Fruit fly (Drosophila melanogaster) whole organism, embryonic: ENCODE results near the gene Lamtor5.
A peak's percentile ranks its signal among the peaks of the same experiment; 100 is the strongest.

Experiments used
- B-H2 ChIP-seq: fragments of 200-800 bp; sonication (Bioruptor generic); optimal IDR thresholded peaks from 2 replicates; lab custom pipeline; 2018; ENCODE audit warnings: missing biosample characterization, mild to moderate bottlenecking, missing genetic modification characterization
- Bgb ChIP-seq: fragments of 200-800 bp; sonication (Bioruptor generic); IDR thresholded peaks from 2 replicates; pipeline ENCODE4 v1.3.6; 2022; ENCODE audit warnings: missing biosample characterization, missing genetic modification characterization; ENCODE audit not compliant: partially characterized antibody
- CG10979 ChIP-seq: fragments of 200-800 bp; sonication (Bioruptor generic); optimal IDR thresholded peaks from 2 replicates; lab custom pipeline; 2018; ENCODE audit warnings: missing biosample characterization, mild to moderate bottlenecking, missing genetic modification characterization, moderate library complexity
- CG11695 ChIP-seq: fragments of 200-800 bp; sonication (Bioruptor generic); IDR thresholded peaks from 3 replicates; pipeline ENCODE4 v1.3.6; 2022; ENCODE audit warnings: missing biosample characterization, missing genetic modification characterization
- CG12744 ChIP-seq: fragments of 200-800 bp; sonication (Bioruptor generic); optimal IDR thresholded peaks from 2 replicates; lab custom pipeline; 2016; ENCODE audit warnings: missing biosample characterization, missing genetic modification characterization
- CG16813 ChIP-seq: fragments of 200-800 bp; sonication (Bioruptor generic); IDR thresholded peaks from 3 replicates; pipeline ENCODE4 v1.3.6; 2022; ENCODE audit warnings: missing biosample characterization, missing genetic modification characterization; ENCODE audit not compliant: partially characterized antibody
- CG17359 ChIP-seq: fragments of 200-800 bp; sonication (Bioruptor generic); optimal IDR thresholded peaks from 3 replicates; lab custom pipeline; 2018; ENCODE audit warnings: missing biosample characterization, mild to moderate bottlenecking, missing genetic modification characterization, moderate library complexity
- CG17802 ChIP-seq: fragments of 200-800 bp; sonication (Bioruptor generic); optimal IDR thresholded peaks from 2 replicates; lab custom pipeline; 2018; ENCODE audit warnings: missing biosample characterization, mild to moderate bottlenecking, missing genetic modification characterization, moderate library complexity
- CG18476 ChIP-seq: fragments of 200-800 bp; sonication (Bioruptor generic); optimal IDR thresholded peaks from 2 replicates; lab custom pipeline; 2016; ENCODE audit warnings: missing biosample characterization, mild to moderate bottlenecking, missing genetic modification characterization
- CG31365 ChIP-seq: fragments of 200-800 bp; sonication (Bioruptor generic); optimal IDR thresholded peaks from 2 replicates; lab custom pipeline; 2018; ENCODE audit warnings: missing biosample characterization, mild to moderate bottlenecking, missing genetic modification characterization
- CG3163 ChIP-seq: fragments of 200-800 bp; sonication (Bioruptor generic); optimal IDR thresholded peaks from 3 replicates; lab custom pipeline; 2016; ENCODE audit warnings: missing biosample characterization, missing genetic modification characterization
- CG32772 ChIP-seq: fragments of 200-800 bp; sonication (Bioruptor generic); IDR thresholded peaks from 2 replicates; pipeline ENCODE4 v1.3.6; 2022; ENCODE audit warnings: missing biosample characterization, missing genetic modification characterization
- CG34224 ChIP-seq: fragments of 200-800 bp; sonication (Bioruptor generic); IDR thresholded peaks from 3 replicates; pipeline ENCODE4 v1.3.6; 2022; ENCODE audit warnings: missing biosample characterization, missing genetic modification characterization; ENCODE audit not compliant: partially characterized antibody
- CG4282 ChIP-seq: fragments of 200-800 bp; sonication (Bioruptor generic); optimal IDR thresholded peaks from 2 replicates; lab custom pipeline; 2016; ENCODE audit warnings: missing biosample characterization, missing genetic modification characterization
- CG4328 ChIP-seq: fragments of 200-800 bp; sonication (Bioruptor generic); optimal IDR thresholded peaks from 3 replicates; lab custom pipeline; 2017; ENCODE audit warnings: missing biosample characterization, missing genetic modification reagents, missing genetic modification characterization
- CG4854 ChIP-seq: fragments of 200-800 bp; sonication (Bioruptor generic); optimal IDR thresholded peaks from 2 replicates; lab custom pipeline; 2016; ENCODE audit warnings: missing biosample characterization, missing genetic modification characterization, inconsistent platforms
- CG6654 ChIP-seq: fragments of 200-800 bp; sonication (Bioruptor generic); optimal IDR thresholded peaks from 2 replicates; lab custom pipeline; 2017; ENCODE audit warnings: missing biosample characterization, mild to moderate bottlenecking, missing genetic modification characterization
- CG6689 ChIP-seq: fragments of 200-800 bp; sonication (Bioruptor generic); IDR thresholded peaks from 2 replicates; pipeline ENCODE4 v1.3.6; 2022; ENCODE audit warnings: missing biosample characterization, missing genetic modification characterization
- CG7786 ChIP-seq: fragments of 200-800 bp; sonication (Bioruptor generic); optimal IDR thresholded peaks from 2 replicates; lab custom pipeline; 2016; ENCODE audit warnings: missing biosample characterization, missing genetic modification characterization
- CG9437 ChIP-seq: fragments of 200-800 bp; sonication (Bioruptor generic); optimal IDR thresholded peaks from 2 replicates; lab custom pipeline; 2018; ENCODE audit warnings: missing biosample characterization, mild to moderate bottlenecking, missing genetic modification characterization
- CG9797 ChIP-seq: fragments of 200-800 bp; sonication (Bioruptor generic); optimal IDR thresholded peaks from 3 replicates; lab custom pipeline; 2018; ENCODE audit warnings: missing biosample characterization, mild to moderate bottlenecking, missing genetic modification characterization
- CG9817 ChIP-seq: fragments of 200-800 bp; sonication (Bioruptor generic); optimal IDR thresholded peaks from 2 replicates; lab custom pipeline; 2018; ENCODE audit warnings: missing biosample characterization, mild to moderate bottlenecking, missing genetic modification characterization, moderate library complexity
- CkIIα-i1 ChIP-seq: fragments of 200-800 bp; sonication (Bioruptor generic); IDR thresholded peaks from 2 replicates; pipeline ENCODE4 v1.3.6; 2022; ENCODE audit warnings: missing biosample characterization, missing genetic modification characterization
- Dbx ChIP-seq: fragments of 200-800 bp; sonication (Bioruptor generic); IDR thresholded peaks from 3 replicates; pipeline ENCODE4 v1.3.6; 2022; ENCODE audit warnings: missing biosample characterization, missing genetic modification characterization
- Dp ChIP-seq: fragments of 200-800 bp; sonication (Bioruptor generic); optimal IDR thresholded peaks from 2 replicates; lab custom pipeline; 2018; ENCODE audit warnings: missing biosample characterization, mild to moderate bottlenecking, missing genetic modification characterization, moderate library complexity
- Fer1 ChIP-seq: fragments of 200-800 bp; sonication (Bioruptor generic); optimal IDR thresholded peaks from 2 replicates; lab custom pipeline; 2017; ENCODE audit warnings: missing biosample characterization, mild to moderate bottlenecking, missing genetic modification characterization
- HmgD ChIP-seq: fragments of 200-800 bp; sonication (Bioruptor generic); optimal IDR thresholded peaks from 3 replicates; lab custom pipeline; 2016; ENCODE audit warnings: missing biosample characterization, missing genetic modification characterization
- Hmr ChIP-seq: fragments of 200-800 bp; sonication (Bioruptor generic); optimal IDR thresholded peaks from 3 replicates; lab custom pipeline; 2017; ENCODE audit warnings: mild to moderate bottlenecking, missing biosample characterization, missing genetic modification reagents, missing genetic modification characterization
- Lhr ChIP-seq: fragments of 200-800 bp; sonication (Bioruptor generic); optimal IDR thresholded peaks from 3 replicates; lab custom pipeline; 2017; ENCODE audit warnings: mild to moderate bottlenecking, missing biosample characterization, missing genetic modification reagents, missing genetic modification characterization
- Med ChIP-seq: fragments of 200-800 bp; sonication (Bioruptor generic); peaks from one replicate; lab custom pipeline; 2016; ENCODE audit warnings: missing biosample characterization, missing genetic modification characterization, mild to moderate bottlenecking, inconsistent platforms, moderate library complexity
- NK7.1 ChIP-seq: fragments of 200-800 bp; sonication (Bioruptor generic); optimal IDR thresholded peaks from 3 replicates; lab custom pipeline; 2016; ENCODE audit warnings: missing biosample characterization, missing genetic modification characterization
- Nf-YB ChIP-seq: fragments of 200-800 bp; sonication (Bioruptor generic); optimal IDR thresholded peaks from 3 replicates; lab custom pipeline; 2019; ENCODE audit warnings: missing biosample characterization, mild to moderate bottlenecking, missing genetic modification characterization, moderate library complexity
- Poxn ChIP-seq: fragments of 200-800 bp; sonication (Bioruptor generic); IDR thresholded peaks from 2 replicates; pipeline ENCODE4 v1.3.6; 2022; ENCODE audit warnings: missing biosample characterization, missing genetic modification characterization
- Ravus ChIP-seq: fragments of 200-800 bp; sonication (Bioruptor generic); IDR thresholded peaks from 2 replicates; pipeline ENCODE4 v1.3.6; 2022; ENCODE audit warnings: missing biosample characterization, missing genetic modification characterization
- Sry-β ChIP-seq: fragments of 200-800 bp; sonication (Bioruptor generic); optimal IDR thresholded peaks from 2 replicates; lab custom pipeline; 2018; ENCODE audit warnings: missing biosample characterization, mild to moderate bottlenecking, missing genetic modification characterization, moderate library complexity
- Vsx1 ChIP-seq: fragments of 200-800 bp; sonication (Bioruptor generic); optimal IDR thresholded peaks from 2 replicates; lab custom pipeline; 2017; ENCODE audit warnings: missing biosample characterization, mild to moderate bottlenecking, missing genetic modification characterization, missing genetic modification reagents
- ato ChIP-seq: fragments of 200-800 bp; sonication (Bioruptor generic); IDR thresholded peaks from 2 replicates; pipeline ENCODE4 v1.3.6; 2022; ENCODE audit warnings: missing biosample characterization, missing genetic modification characterization; ENCODE audit not compliant: partially characterized antibody
- disco-r ChIP-seq: fragments of 200-800 bp; sonication (Bioruptor generic); optimal IDR thresholded peaks from 2 replicates; lab custom pipeline; 2016; ENCODE audit warnings: missing biosample characterization, missing genetic modification characterization
- ems ChIP-seq: fragments of 200-800 bp; sonication (Bioruptor generic); optimal IDR thresholded peaks from 3 replicates; lab custom pipeline; 2016; ENCODE audit warnings: missing biosample characterization, missing genetic modification characterization
- exex ChIP-seq: fragments of 200-800 bp; sonication (Bioruptor generic); optimal IDR thresholded peaks from 4 replicates; lab custom pipeline; 2018; ENCODE audit warnings: missing biosample characterization, mild to moderate bottlenecking, missing genetic modification characterization, moderate library complexity
- gem ChIP-seq: fragments of 200-800 bp; sonication (Bioruptor generic); optimal IDR thresholded peaks from 2 replicates; lab custom pipeline; 2019; ENCODE audit warnings: missing biosample characterization, mild to moderate bottlenecking, missing genetic modification characterization, moderate library complexity
- hkb ChIP-seq, 2 experiments: fragments of 200-800 bp in 1 of 2; fragments of >200 bp in 1 of 2; sonication (Bioruptor generic) in 1 of 2; IDR thresholded peaks in 1 of 2; optimal IDR thresholded peaks in 1 of 2; 2 replicates each; pipeline versions ENCODE4 v1.3.6 to Lab custom; 2017 to 2022; ENCODE audit warnings: missing biosample characterization in 1 of 2, missing genetic modification characterization in 1 of 2
- nmo ChIP-seq: fragments of 200-800 bp; sonication (Bioruptor generic); optimal IDR thresholded peaks from 2 replicates; lab custom pipeline; 2018; ENCODE audit warnings: missing biosample characterization, mild to moderate bottlenecking, missing genetic modification characterization, moderate library complexity
- pzg ChIP-seq: fragments of 200-800 bp; sonication (Bioruptor generic); optimal IDR thresholded peaks from 3 replicates; lab custom pipeline; 2018; ENCODE audit warnings: missing biosample characterization, mild to moderate bottlenecking, missing genetic modification characterization, moderate library complexity
- slbo ChIP-seq: fragments of 200-800 bp; sonication (Bioruptor generic); IDR thresholded peaks from 2 replicates; pipeline ENCODE4 v1.3.6; 2022; ENCODE audit warnings: missing biosample characterization, missing genetic modification characterization
- sna ChIP-seq: fragments of 200-800 bp; sonication (Bioruptor generic); IDR thresholded peaks from 2 replicates; pipeline ENCODE4 v1.3.6; 2022; ENCODE audit warnings: missing biosample characterization, missing genetic modification characterization; ENCODE audit not compliant: partially characterized antibody
- stwl ChIP-seq: fragments of 200-800 bp; sonication (Bioruptor generic); optimal IDR thresholded peaks from 3 replicates; lab custom pipeline; 2018; ENCODE audit warnings: missing biosample characterization, mild to moderate bottlenecking, missing genetic modification characterization, moderate library complexity
- tup ChIP-seq: fragments of 200-800 bp; sonication (Bioruptor generic); optimal IDR thresholded peaks from 2 replicates; lab custom pipeline; 2016; ENCODE audit warnings: missing biosample characterization, mild to moderate bottlenecking, missing genetic modification characterization, moderate library complexity
- wdn ChIP-seq: fragments of 200-800 bp; sonication (Bioruptor generic); IDR thresholded peaks from 2 replicates; pipeline ENCODE4 v1.3.6; 2022; ENCODE audit warnings: missing biosample characterization, missing genetic modification characterization
- zfh2 ChIP-seq: fragments of 200-800 bp; sonication (Bioruptor generic); optimal IDR thresholded peaks from 2 replicates; lab custom pipeline; 2016; ENCODE audit warnings: missing biosample characterization, missing genetic modification characterization

Lamtor5 gene

dm6 chrX:1819026-1819425 lies 39.7 kb downstream of the Lamtor5 start (continued):
- no peak for TF ChIP-seq Sry-β
- no peak for TF ChIP-seq wdn (GFP tag; lab: Robert Waterston, UW)
- TF ChIP-seq NK7.1 = no peak
- peak; percentile 27 for TF ChIP-seq CG17802
- no peak for TF ChIP-seq CG10979 (tag; lab: Kevin White, UChicago)
- TF ChIP-seq nmo = no peak
- no peak for TF ChIP-seq Fer1 (GFP tag; lab: Kevin White, UChicago)
- TF ChIP-seq CG4282 = no peak
- TF ChIP-seq CG7786 (GFP tag; lab: Kevin White, UChicago) = no peak
- no peak for TF ChIP-seq CG3163 (GFP tag; lab: Kevin White, UChicago)
- no peak for TF ChIP-seq CG6654 (GFP tag; lab: Kevin White, UChicago)
- TF ChIP-seq CkIIα-i1 = no peak
- no peak for TF ChIP-seq Nf-YB (GFP tag; lab: Kevin White, UChicago)
- no peak for TF ChIP-seq CG34224 (GFP tag; lab: Robert Waterston, UW)
- TF ChIP-seq Lhr = no peak
- TF ChIP-seq Dbx = no peak
- peak; percentile 6 for TF ChIP-seq pzg (GFP tag; lab: Kevin White, UChicago)
- no peak for TF ChIP-seq HmgD (GFP tag; lab: Kevin White, UChicago)
- no peak for TF ChIP-seq Ravus (GFP tag; lab: Robert Waterston, UW)
- no peak for TF ChIP-seq disco-r
- TF ChIP-seq slbo = no peak
- no peak for TF ChIP-seq CG9797
- TF ChIP-seq CG31365 (tag; lab: Kevin White, UChicago) = no peak
- no peak for TF ChIP-seq tup (GFP tag; lab: Kevin White, UChicago)
- no peak for TF ChIP-seq gem
- no peak for TF ChIP-seq zfh2 (GFP tag; lab: Kevin White, UChicago)
- no peak for TF ChIP-seq ato
- TF ChIP-seq CG9817 (tag; lab: Kevin White, UChicago) = no peak
- TF ChIP-seq B-H2 (GFP tag; lab: Kevin White, UChicago) = no peak
- TF ChIP-seq Poxn (GFP tag; lab: Robert Waterston, UW) = no peak
- no peak for TF ChIP-seq CG4854
- no peak for TF ChIP-seq Vsx1 (GFP tag; lab: Kevin White, UChicago)
- no peak for TF ChIP-seq Hmr
- no peak for TF ChIP-seq CG4328 (GFP tag; lab: Kevin White, UChicago)
- TF ChIP-seq ems (GFP tag; lab: Kevin White, UChicago) = no peak
- TF ChIP-seq stwl (tag; lab: Kevin White, UChicago) = peak; percentile 16
- no peak for TF ChIP-seq CG11695
- TF ChIP-seq hkb (optimal IDR thresholded peaks at IDR 0.05; lab: Kevin White, UChicago) = no peak
- no peak for TF ChIP-seq hkb (GFP tag; IDR thresholded peaks at IDR 0.05; lab: Robert Waterston, UW)
- TF ChIP-seq CG9437 = no peak
- TF ChIP-seq CG6689 (GFP tag; lab: Robert Waterston, UW) = no peak
- peak; percentile 0 for TF ChIP-seq Dp (GFP tag; lab: Kevin White, UChicago)
- TF ChIP-seq CG16813 (GFP tag; lab: Robert Waterston, UW) = no peak
- no peak for TF ChIP-seq Bgb
- TF ChIP-seq CG32772 (GFP tag; lab: Robert Waterston, UW) = no peak
- no peak for TF ChIP-seq CG12744 (GFP tag; lab: Kevin White, UChicago)
- TF ChIP-seq Med (GFP tag; lab: Kevin White, UChicago) = peak; percentile 73
- TF ChIP-seq sna = no peak
- no peak for TF ChIP-seq CG17359
- no peak for TF ChIP-seq CG18476
- peak; percentile 30 for TF ChIP-seq exex
